Fruit fly (Drosophila melanogaster): ENCODE results near the gene CG33189.

DNA sequence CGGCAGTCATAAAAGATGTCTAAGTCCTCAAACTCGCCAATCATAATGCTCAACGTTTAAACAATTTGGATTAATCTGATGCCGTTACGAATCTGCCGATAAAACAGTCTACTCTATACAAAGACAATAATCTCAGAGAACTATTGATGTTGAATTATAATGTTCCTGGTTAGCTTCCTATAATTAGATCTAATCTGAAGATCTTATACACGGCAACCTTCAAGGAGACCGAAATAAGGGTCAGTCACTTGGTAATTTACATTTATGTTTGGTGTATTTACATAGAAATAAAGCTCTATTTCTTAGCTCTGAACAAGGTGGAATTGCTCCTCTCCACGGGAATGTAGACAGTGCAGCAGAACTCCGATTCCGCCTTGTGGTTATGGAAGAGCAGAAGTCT, at the start of gene CG33189:
- TF ChIP-seq EcR (GFP tag; optimal IDR thresholded peaks at IDR 0.05) (no peak), CG8301 (tag; optimal IDR thresholded peaks at IDR 0.05) (no peak), CG8159 (tag; optimal IDR thresholded peaks at IDR 0.05) (no peak), gl (tag; optimal IDR thresholded peaks at IDR 0.05) (no peak), Snoo (tag; optimal IDR thresholded peaks at IDR 0.05) (no peak), CG14655 (GFP tag; optimal IDR thresholded peaks at IDR 0.05) (no peak), Ets98B (GFP tag; IDR thresholded peaks at IDR 0.05) (no peak), CG13204 (GFP tag; optimal IDR thresholded peaks at IDR 0.05) (no peak), CG10348 (GFP tag; IDR thresholded peaks at IDR 0.05) (no peak), CG12605 (GFP tag; IDR thresholded peaks at IDR 0.05) (no peak), D1 (tag; optimal IDR thresholded peaks at IDR 0.05) (no peak), CG9948 (tag; optimal IDR thresholded peaks at IDR 0.05) (no peak)

Measured in whole organism, pupa.